Worm (Caenorhabditis elegans) whole organism, L1 larva: ENCODE data around the gene ZK593.2.

Experiments
- C04F5.9 ChIP-seq: sonication (generic microtip); optimal IDR thresholded peaks from 2 replicates; lab custom pipeline; 2016; ENCODE audit warnings: missing genetic modification characterization, missing compliant biosample characterization
- Y116A8C.19 ChIP-seq: sonication (generic microtip); optimal IDR thresholded peaks from 2 replicates; lab custom pipeline; 2016; ENCODE audit warnings: missing compliant biosample characterization, missing genetic modification characterization, borderline replicate concordance
- aly-2 ChIP-seq: fragments of 150-350 bp; optimal IDR thresholded peaks from 2 replicates; lab custom pipeline; 2014; ENCODE audit warnings: missing biosample characterization, missing genetic modification characterization
- blmp-1 ChIP-seq: fragments of 150-350 bp; optimal IDR thresholded peaks from 2 replicates; lab custom pipeline; 2014; ENCODE audit warnings: missing biosample characterization, missing genetic modification characterization
- ceh-63 ChIP-seq: fragments of 200-800 bp; sonication (Bioruptor generic); optimal IDR thresholded peaks from 2 replicates; lab custom pipeline; 2018; ENCODE audit warnings: mild to moderate bottlenecking, missing genetic modification characterization, missing compliant biosample characterization
- ceh-82 ChIP-seq, 3 experiments: fragments of 150-350 bp in 1 of 3; sonication (generic microtip) in 2 of 3; optimal IDR thresholded peaks; 2 replicates each; lab custom pipeline; 2014 to 2017; ENCODE audit warnings: missing biosample characterization in 3 of 3, missing genetic modification characterization in 3 of 3
- ceh-88 ChIP-seq: fragments of 200-800 bp; sonication (Bioruptor generic); IDR thresholded peaks from 2 replicates; pipeline ENCODE4 v1.3.6; 2022; ENCODE audit warnings: missing genetic modification characterization, missing compliant biosample characterization
- ces-1 ChIP-seq: fragments of 150-350 bp; optimal IDR thresholded peaks from 2 replicates; lab custom pipeline; 2014; ENCODE audit warnings: missing biosample characterization, missing genetic modification reagents, missing genetic modification characterization
- dpl-1 ChIP-seq, 3 experiments: fragments of 150-350 bp in 2 of 3; sonication (generic microtip) in 1 of 3; optimal IDR thresholded peaks; 2 replicates each; lab custom pipeline; 2014 to 2017; ENCODE audit warnings: missing biosample characterization in 3 of 3, missing genetic modification characterization in 3 of 3, missing genetic modification reagents in 3 of 3
- efl-1 ChIP-seq, 4 experiments: fragments of 150-350 bp; optimal IDR thresholded peaks in 3 of 4; peaks in 1 of 4; 1 replicate in 1 of 4; 2 replicates in 3 of 4; lab custom pipeline; 2014; ENCODE audit warnings: missing biosample characterization in 2 of 4, missing genetic modification characterization in 2 of 4, missing genetic modification reagents in 2 of 4
- efl-3 ChIP-seq: fragments of 200-800 bp; sonication (Bioruptor generic); optimal IDR thresholded peaks from 2 replicates; lab custom pipeline; 2018; ENCODE audit warnings: mild to moderate bottlenecking, missing genetic modification characterization, missing compliant biosample characterization
- elt-3 ChIP-seq, 6 experiments: fragments of 150-350 bp in 1 of 6; sonication (generic microtip); optimal IDR thresholded peaks; 2 replicates each; lab custom pipeline; 2017 to 2018; ENCODE audit warnings: missing biosample characterization in 6 of 6, missing genetic modification characterization in 6 of 6, inconsistent platforms in 1 of 6
- fkh-10 ChIP-seq: sonication (generic microtip); optimal IDR thresholded peaks from 2 replicates; lab custom pipeline; 2017; ENCODE audit warnings: missing biosample characterization, missing genetic modification reagents, missing genetic modification characterization
- grh-1 ChIP-seq: fragments of 200-800 bp; sonication (Bioruptor generic); IDR thresholded peaks from 2 replicates; pipeline ENCODE4 v1.3.6; 2022; ENCODE audit warnings: missing genetic modification reagents, missing genetic modification characterization, missing compliant biosample characterization
- hlh-4 ChIP-seq: sonication (generic microtip); optimal IDR thresholded peaks from 2 replicates; lab custom pipeline; 2016; ENCODE audit warnings: mild to moderate bottlenecking, missing genetic modification characterization, missing compliant biosample characterization
- isw-1 ChIP-seq: fragments of 200-800 bp; sonication (Bioruptor generic); IDR thresholded peaks from 2 replicates; pipeline ENCODE4 v1.3.6; 2022; ENCODE audit warnings: missing genetic modification characterization, missing compliant biosample characterization
- lin-13 ChIP-seq: fragments of 150-350 bp; optimal IDR thresholded peaks from 2 replicates; lab custom pipeline; 2014; ENCODE audit warnings: missing biosample characterization, missing genetic modification reagents, missing genetic modification characterization
- lin-14 ChIP-seq: fragments of 200-800 bp; sonication (Bioruptor generic); optimal IDR thresholded peaks from 2 replicates; lab custom pipeline; 2018; ENCODE audit warnings: mild to moderate bottlenecking, missing genetic modification characterization, moderate library complexity, missing compliant biosample characterization
- lin-39 ChIP-seq: fragments of 150-350 bp; optimal IDR thresholded peaks from 2 replicates; lab custom pipeline; 2014; ENCODE audit warnings: missing biosample characterization, missing genetic modification reagents, missing genetic modification characterization
- lir-3 ChIP-seq: sonication (generic microtip); optimal IDR thresholded peaks from 2 replicates; lab custom pipeline; 2016; ENCODE audit warnings: mild to moderate bottlenecking, missing genetic modification characterization, moderate library complexity, missing compliant biosample characterization; ENCODE audit not compliant: poor library complexity
- lsy-2 ChIP-seq, 2 experiments: fragments of 150-350 bp; optimal IDR thresholded peaks; 2 replicates each; lab custom pipeline; 2014; ENCODE audit warnings: missing biosample characterization in 2 of 2, missing genetic modification characterization in 2 of 2
- mab-9 ChIP-seq: fragments of 200-800 bp; sonication (Bioruptor generic); IDR thresholded peaks from 2 replicates; pipeline ENCODE4 v1.3.6; 2022; ENCODE audit warnings: missing genetic modification reagents, missing genetic modification characterization, missing compliant biosample characterization
- mdl-1 ChIP-seq, 2 experiments: fragments of 150-350 bp; optimal IDR thresholded peaks; 2 replicates each; lab custom pipeline; 2014 to 2017; ENCODE audit warnings: missing biosample characterization in 2 of 2, missing genetic modification characterization in 2 of 2, inconsistent platforms in 1 of 2
- mep-1 ChIP-seq: fragments of 150-350 bp; optimal IDR thresholded peaks from 2 replicates; lab custom pipeline; 2014; ENCODE audit warnings: missing biosample characterization, missing genetic modification characterization
- nhr-19 ChIP-seq: fragments of 200-800 bp; sonication (Bioruptor generic); conservative IDR thresholded peaks from 2 replicates; pipeline ENCODE4 v1.3.6; 2022; ENCODE audit warnings: missing genetic modification characterization, missing compliant biosample characterization
- nhr-237 ChIP-seq: fragments of 150-350 bp; optimal IDR thresholded peaks from 2 replicates; lab custom pipeline; 2014; ENCODE audit warnings: missing biosample characterization, missing genetic modification characterization
- nhr-76 ChIP-seq: sonication (generic microtip); optimal IDR thresholded peaks from 2 replicates; lab custom pipeline; 2017; ENCODE audit warnings: missing biosample characterization, missing genetic modification characterization
- nhr-85 ChIP-seq: sonication (generic microtip); peaks from one replicate; lab custom pipeline; 2016; ENCODE audit warnings: missing genetic modification characterization, inconsistent platforms, missing compliant biosample characterization
- pag-3 ChIP-seq: sonication (generic microtip); optimal IDR thresholded peaks from 2 replicates; lab custom pipeline; 2017; ENCODE audit warnings: missing genetic modification characterization, mild to moderate bottlenecking, missing compliant biosample characterization, antibody characterized with exemption, borderline replicate concordance; ENCODE audit not compliant: insufficient read depth
- pax-3 ChIP-seq: fragments of 200-800 bp; sonication (Bioruptor generic); optimal IDR thresholded peaks from 2 replicates; lab custom pipeline; 2018; ENCODE audit warnings: mild to moderate bottlenecking, missing genetic modification characterization, moderate library complexity, missing compliant biosample characterization
- skn-1 ChIP-seq: fragments of 150-350 bp; optimal IDR thresholded peaks from 2 replicates; lab custom pipeline; 2014; ENCODE audit warnings: missing biosample characterization, missing genetic modification characterization
- snpc-4 ChIP-seq: fragments of 150-350 bp; optimal IDR thresholded peaks from 2 replicates; lab custom pipeline; 2014; ENCODE audit warnings: missing biosample characterization, missing genetic modification characterization
- snu-23 ChIP-seq: sonication (generic microtip); optimal IDR thresholded peaks from 2 replicates; lab custom pipeline; 2016; ENCODE audit warnings: missing genetic modification characterization, missing compliant biosample characterization
- sup-37 ChIP-seq: fragments of 200-800 bp; sonication (Bioruptor generic); optimal IDR thresholded peaks from 2 replicates; lab custom pipeline; 2018; ENCODE audit warnings: mild to moderate bottlenecking, missing genetic modification characterization, missing compliant biosample characterization
- swsn-7 ChIP-seq: sonication (generic microtip); optimal IDR thresholded peaks from 2 replicates; lab custom pipeline; 2016; ENCODE audit warnings: missing genetic modification characterization, missing compliant biosample characterization
- tbx-2 ChIP-seq: sonication (generic microtip); optimal IDR thresholded peaks from 2 replicates; lab custom pipeline; 2016; ENCODE audit warnings: missing genetic modification characterization, missing compliant biosample characterization
- unc-62 ChIP-seq: fragments of 150-350 bp; optimal IDR thresholded peaks from 2 replicates; lab custom pipeline; 2014; ENCODE audit warnings: missing biosample characterization, missing genetic modification reagents, missing genetic modification characterization
- xbp-1 ChIP-seq: sonication (generic microtip); optimal IDR thresholded peaks from 2 replicates; lab custom pipeline; 2016; ENCODE audit warnings: missing genetic modification characterization, missing compliant biosample characterization
- zip-4 ChIP-seq: fragments of 200-800 bp; sonication (Bioruptor generic); optimal IDR thresholded peaks from 2 replicates; lab custom pipeline; 2018; ENCODE audit warnings: mild to moderate bottlenecking, missing genetic modification characterization, moderate library complexity, missing compliant biosample characterization

ZK593.2 gene

ce11 chrIV:10868629-10869251 lies 44.4 kb upstream of the ZK593.2 start, which contains the start of gene F13E9.11 (continued):
- TF ChIP-seq snu-23 = no peak
- TF ChIP-seq dpl-1 (GFP tag; optimal IDR thresholded peaks at IDR 0.05; lab: Kevin White, UChicago) = no peak
- TF ChIP-seq ceh-82 (tag; optimal IDR thresholded peaks at IDR 0.05; lab: Kevin White, UChicago) = peak in 1 of 3 experiments; percentile 43
- no peak for TF ChIP-seq grh-1
- peak; percentile 15 for TF ChIP-seq tbx-2 (tag; lab: Kevin White, UChicago)

ce11 chrIV:10869642-10870041 lies 43.5 kb upstream of the ZK593.2 start:
- TF ChIP-seq lin-13 (GFP tag; lab: Kevin White, UChicago) = no peak
- no peak for TF ChIP-seq Y116A8C.19 (tag; lab: Kevin White, UChicago)
- TF ChIP-seq hlh-4 (tag; lab: Kevin White, UChicago) = no peak
- TF ChIP-seq nhr-76 (tag; lab: Kevin White, UChicago) = no peak
- TF ChIP-seq mdl-1 (tag; optimal IDR thresholded peaks at IDR 0.05; lab: Kevin White, UChicago) = no peak
- no peak for TF ChIP-seq nhr-237 (tag; lab: Kevin White, UChicago)
- no peak for TF ChIP-seq lsy-2 (tag; optimal IDR thresholded peaks at IDR 0.05; lab: Kevin White, UChicago)
- no peak for TF ChIP-seq pax-3 (tag; lab: Kevin White, UChicago)
- TF ChIP-seq mep-1 (tag; lab: Kevin White, UChicago) = no peak
- TF ChIP-seq ceh-63 (GFP tag; lab: Kevin White, UChicago) = no peak
- no peak for TF ChIP-seq mab-9 (GFP tag; lab: Robert Waterston, UW)
- no peak for TF ChIP-seq lir-3 (tag; lab: Kevin White, UChicago)
- TF ChIP-seq snu-23 = no peak
- TF ChIP-seq isw-1 (GFP tag; lab: Robert Waterston, UW) = no peak
- TF ChIP-seq nhr-19 (GFP tag; lab: Robert Waterston, UW) = no peak
- no peak for TF ChIP-seq lin-39 (tag; lab: Kevin White, UChicago)
- TF ChIP-seq, all 84 proteins: peak for 0

- no peak for TF ChIP-seq lin-39 (tag; lab: Kevin White, UChicago)
- peak; percentile 54 for TF ChIP-seq lin-14 (GFP tag; lab: Kevin White, UChicago)
- TF ChIP-seq efl-1 (optimal IDR thresholded peaks at IDR 0.05; lab: Kevin White, UChicago) = no peak
- peak in 1 of 2 experiments; percentile 44 for TF ChIP-seq efl-1 (GFP tag; optimal IDR thresholded peaks at IDR 0.05 in 1 of 2; lab: Kevin White, UChicago)
Measured at ce11 chrIV:10870158-10870557, 43.0 kb upstream of the ZK593.2 start.

- TF ChIP-seq elt-3 (tag; optimal IDR thresholded peaks at IDR 0.05; lab: Kevin White, UChicago) (no peak), nhr-19 (GFP tag; lab: Robert Waterston, UW) (no peak), tbx-2 (tag; lab: Kevin White, UChicago) (no peak), nhr-85 (tag; lab: Kevin White, UChicago) (no peak), aly-2 (tag; lab: Kevin White, UChicago) (no peak), pag-3 (tag; lab: Kevin White, UChicago) (no peak), xbp-1 (tag; lab: Kevin White, UChicago) (no peak), efl-3 (GFP tag; lab: Kevin White, UChicago) (no peak), skn-1 (tag; lab: Kevin White, UChicago) (no peak), snu-23 (no peak), zip-4 (GFP tag; lab: Kevin White, UChicago) (no peak), ceh-88 (GFP tag; lab: Robert Waterston, UW) (no peak), C04F5.9 (tag; lab: Kevin White, UChicago) (no peak), sup-37 (GFP tag; lab: Kevin White, UChicago) (no peak), ces-1 (GFP tag; lab: Kevin White, UChicago) (no peak), snpc-4 (tag; lab: Kevin White, UChicago) (no peak), swsn-7 (no peak), unc-62 (GFP tag; lab: Kevin White, UChicago) (no peak), fkh-10 (no peak), blmp-1 (tag; lab: Kevin White, UChicago) (no peak)
Measured at ce11 chrIV:10874527-10874926, 38.7 kb upstream of the ZK593.2 start, which contains the start of gene F13E9.12. Gene F13E9.12, minus strand, starts transcription at chrIV:10874627.
